Fruit fly (Drosophila melanogaster): ENCODE measurements around the gene tipE.

DNA sequence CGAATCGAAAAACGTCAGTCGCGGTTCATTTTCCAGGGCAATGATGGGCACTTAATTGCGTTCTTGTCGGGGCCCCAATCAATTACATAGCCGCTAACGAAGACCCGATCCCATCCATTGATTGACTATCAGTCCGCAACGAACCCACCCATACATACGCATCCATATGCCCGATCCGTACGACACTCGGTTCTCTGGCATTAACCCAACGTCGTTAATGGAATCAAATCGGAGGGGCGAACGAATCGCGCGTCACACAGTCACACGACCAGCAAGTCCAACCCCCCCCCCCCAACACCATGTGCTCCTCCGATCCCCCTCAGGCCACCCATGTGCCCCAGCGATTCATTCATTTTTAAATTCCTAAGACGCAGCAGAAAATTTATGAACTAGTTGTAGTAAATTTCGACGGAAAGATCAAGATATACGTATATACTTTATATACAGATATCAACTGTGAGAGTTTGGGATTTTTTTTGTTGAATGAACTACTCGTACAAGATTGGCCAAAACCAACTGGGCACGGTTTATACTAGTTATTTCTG lies 33.0 kb downstream of the tipE start:
- TF ChIP-seq Dll (optimal IDR thresholded peaks at IDR 0.05): no peak
- no peak for TF ChIP-seq EcR (GFP tag; optimal IDR thresholded peaks at IDR 0.05)
- TF ChIP-seq usp (GFP tag; optimal IDR thresholded peaks at IDR 0.05): no peak
